Worm (Caenorhabditis elegans): ENCODE data around the gene F53F1.3.

Gene F53F1.3

ce11 chrV:13407913-13408312 lies at the start of gene F53F1.3:
TSS of gene F53F1.3 (plus strand) at chrV:13408242.
- TF ChIP-seq elt-2 (tag; optimal IDR thresholded peaks at IDR 0.05) (peak; percentile 14), mdl-1 (tag; optimal IDR thresholded peaks at IDR 0.05) (no peak), nhr-84 (tag; optimal IDR thresholded peaks at IDR 0.05) (no peak)

ce11 chrV:13358823-13359592 lies 49.0 kb upstream of the F53F1.3 start, which contains the start of gene F32H5.3:
TSS of gene F32H5.3 (plus strand) at chrV:13359335.
- TF ChIP-seq lsy-2 (tag; optimal IDR thresholded peaks at IDR 0.05) (peak; percentile 12 to 64), lin-15B (tag; optimal IDR thresholded peaks at IDR 0.05) (no peak), lin-35 (GFP tag; optimal IDR thresholded peaks at IDR 0.05) (peak in 1 of 2 experiments; percentile 36), mep-1 (tag; optimal IDR thresholded peaks at IDR 0.05) (no peak), zag-1 (tag; optimal IDR thresholded peaks at IDR 0.05) (no peak), grh-1 (GFP tag; IDR thresholded peaks at IDR 0.05) (peak; percentile 31; the same call in 1 of the 2 replicates), nhr-19 (GFP tag; conservative IDR thresholded peaks at IDR 0.05) (peak; percentile 42; the same call in 1 of the 2 replicates), blmp-1 (tag; optimal IDR thresholded peaks at IDR 0.05) (peak; percentile 17), lin-14 (GFP tag; optimal IDR thresholded peaks at IDR 0.05) (peak; percentile 67), aha-1 (tag; optimal IDR thresholded peaks at IDR 0.05) (no peak), tbx-2 (tag; optimal IDR thresholded peaks at IDR 0.05) (peak; percentile 22), nhr-77 (tag; optimal IDR thresholded peaks at IDR 0.05) (no peak), nhr-20 (tag; optimal IDR thresholded peaks at IDR 0.05) (peak; percentile 75), elt-3 (tag; optimal IDR thresholded peaks at IDR 0.05) (peak in 1 of 6 experiments; percentile 53), snu-23 (GFP tag; optimal IDR thresholded peaks at IDR 0.05) (peak; percentile 54), tlp-1 (tag; optimal IDR thresholded peaks at IDR 0.05) (no peak), nhr-71 (tag; optimal IDR thresholded peaks at IDR 0.05) (peak; percentile 64), nhr-85 (tag) (peak; percentile 95), ceh-82 (tag; optimal IDR thresholded peaks at IDR 0.05) (no peak), hlh-17 (GFP tag; optimal IDR thresholded peaks at IDR 0.05; ENCODE audit: borderline replicate concordance) (no peak)

DNA sequence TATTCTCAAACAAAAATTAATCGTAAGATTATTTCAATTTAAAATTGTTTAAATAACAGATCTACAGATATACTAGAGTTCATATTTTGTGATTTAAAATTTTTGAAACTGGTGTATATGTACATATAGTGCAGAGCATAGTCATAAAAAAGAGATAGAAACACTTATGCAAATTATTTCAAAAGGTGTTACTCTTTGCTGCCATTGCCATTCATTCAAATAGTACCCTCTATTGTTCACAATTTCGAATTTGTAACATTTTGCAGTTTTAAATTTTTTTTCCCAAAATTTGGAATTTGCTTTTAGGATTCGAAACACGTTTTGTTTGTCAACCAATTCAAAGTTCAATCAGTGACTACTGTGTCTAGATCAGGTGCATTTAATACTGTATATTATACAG lies 47.8 kb upstream of the F53F1.3 start, which contains the start of gene F32H5.4:
F32H5.4 (plus strand) TSS at position 301 of the 400 bp plus-strand sequence.
- TF ChIP-seq efl-1 (optimal IDR thresholded peaks at IDR 0.05): no peak
- peak in 1 of 2 experiments; percentile 90 for TF ChIP-seq efl-1 (GFP tag; optimal IDR thresholded peaks at IDR 0.05 in 1 of 2)
- TF ChIP-seq tbx-2 (tag; optimal IDR thresholded peaks at IDR 0.05): no peak

ce11 chrV:13363415-13363814 lies 44.6 kb upstream of the F53F1.3 start, which contains the start of gene srg-46:
TSS of gene srg-46 (plus strand) at chrV:13363715.
- TF ChIP-seq ceh-8 (GFP tag; optimal IDR thresholded peaks at IDR 0.05) (peak; percentile 21), nhr-12 (tag; optimal IDR thresholded peaks at IDR 0.05) (no peak)

DNA sequence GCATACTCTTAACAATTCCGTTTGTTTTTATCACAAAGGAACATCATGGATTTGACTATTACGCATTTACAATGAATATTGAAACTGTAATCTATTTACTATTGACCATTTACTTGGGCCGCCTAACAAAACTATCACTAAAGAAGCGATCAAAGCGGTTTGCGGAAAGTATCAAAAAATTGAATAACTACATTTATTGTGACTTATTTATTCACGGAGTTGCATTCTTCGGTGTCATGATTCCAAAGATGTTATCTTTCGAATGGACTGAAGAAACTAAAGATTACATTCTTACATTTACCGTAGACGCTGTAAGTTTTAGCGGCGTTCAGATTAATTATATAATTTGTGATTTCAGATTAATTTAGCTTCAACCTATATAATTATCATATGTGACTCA lies 43.8 kb upstream of the F53F1.3 start:
- no peak for TF ChIP-seq nhr-71 (tag; optimal IDR thresholded peaks at IDR 0.05)
- TF ChIP-seq snpc-4 (tag; optimal IDR thresholded peaks at IDR 0.05): no peak
- no peak for TF ChIP-seq lin-13 (GFP tag; optimal IDR thresholded peaks at IDR 0.05)
- no peak for TF ChIP-seq nhr-84 (tag; optimal IDR thresholded peaks at IDR 0.05)
- TF ChIP-seq snu-23 (GFP tag; optimal IDR thresholded peaks at IDR 0.05): no peak
- TF ChIP-seq mef-2 (tag; optimal IDR thresholded peaks at IDR 0.05): no peak
- no peak for TF ChIP-seq egl-13 (tag; optimal IDR thresholded peaks at IDR 0.05)
- no peak for TF ChIP-seq C34B4.2 (tag; optimal IDR thresholded peaks at IDR 0.05)
- TF ChIP-seq ceh-90 (tag; optimal IDR thresholded peaks at IDR 0.05): no peak
- TF ChIP-seq ets-5 (GFP tag; IDR thresholded peaks at IDR 0.05): no peak
- no peak for TF ChIP-seq efl-1 (optimal IDR thresholded peaks at IDR 0.05)
- TF ChIP-seq efl-1 (GFP tag; optimal IDR thresholded peaks at IDR 0.05 in 1 of 2): no peak
- no peak for TF ChIP-seq swsn-7 (tag; optimal IDR thresholded peaks at IDR 0.05)
- TF ChIP-seq hlh-4 (tag; optimal IDR thresholded peaks at IDR 0.05): no peak
- TF ChIP-seq dsc-1 (tag; optimal IDR thresholded peaks at IDR 0.05): no peak
- TF ChIP-seq efl-3 (GFP tag; optimal IDR thresholded peaks at IDR 0.05): no peak
- no peak for TF ChIP-seq hlh-17 (GFP tag; optimal IDR thresholded peaks at IDR 0.05; ENCODE audit: borderline replicate concordance)
- TF ChIP-seq ceh-82 (tag; optimal IDR thresholded peaks at IDR 0.05): no peak
